Fruit fly (Drosophila melanogaster) whole organism, wandering third instar larva: ENCODE results near the gene schuy.

Source experiments
- Abd-B ChIP-seq: fragments of >200 bp; optimal IDR thresholded peaks from 2 replicates; lab custom pipeline; 2017; ENCODE audit warnings: missing biosample characterization, missing genetic modification characterization
- CrebA ChIP-seq: fragments of 200-800 bp; sonication (Bioruptor generic); optimal IDR thresholded peaks from 2 replicates; lab custom pipeline; 2016; ENCODE audit warnings: missing biosample characterization, mild to moderate bottlenecking, missing genetic modification characterization, borderline replicate concordance
- Dfd ChIP-seq: fragments of >200 bp; optimal IDR thresholded peaks from 2 replicates; lab custom pipeline; 2017; ENCODE audit warnings: missing biosample characterization, missing genetic modification characterization
- Dif ChIP-seq: fragments of 200-275, 200-300 bp; sonication (Bioruptor generic); optimal IDR thresholded peaks from 2 replicates; lab custom pipeline; 2018; ENCODE audit warnings: missing biosample characterization, missing genetic modification characterization; ENCODE audit not compliant: partially characterized antibody
- GATAd ChIP-seq: sonication (Bioruptor generic); optimal IDR thresholded peaks from 2 replicates; lab custom pipeline; 2016; ENCODE audit warnings: missing biosample characterization, missing genetic modification characterization
- Hnf4 ChIP-seq: fragments of 200-800 bp; sonication (Bioruptor generic); optimal IDR thresholded peaks from 2 replicates; lab custom pipeline; 2016; ENCODE audit warnings: missing biosample characterization, mild to moderate bottlenecking, missing genetic modification characterization
- Hr83 ChIP-seq: fragments of 200-300 bp; sonication (Bioruptor generic); optimal IDR thresholded peaks from 2 replicates; lab custom pipeline; 2016; ENCODE audit warnings: missing biosample characterization, mild to moderate bottlenecking, missing genetic modification characterization, moderate library complexity; ENCODE audit not compliant: poor library complexity, severe bottlenecking
- Jra ChIP-seq: sonication (Bioruptor generic); optimal IDR thresholded peaks from 2 replicates; lab custom pipeline; 2016; ENCODE audit warnings: missing biosample characterization, missing genetic modification characterization
- Myc ChIP-seq: fragments of >200 bp; optimal IDR thresholded peaks from 2 replicates; lab custom pipeline; 2017
- OdsH ChIP-seq: fragments of 200-800 bp; sonication (Bioruptor generic); optimal IDR thresholded peaks from 2 replicates; lab custom pipeline; 2016; ENCODE audit warnings: missing biosample characterization, mild to moderate bottlenecking, missing genetic modification characterization
- Sp1 ChIP-seq: fragments of 200-800 bp; sonication (Bioruptor generic); optimal IDR thresholded peaks from 3 replicates; lab custom pipeline; 2019; ENCODE audit warnings: missing biosample characterization, mild to moderate bottlenecking, missing genetic modification characterization, moderate library complexity
- Vsx2 ChIP-seq: fragments of 200-300, 225-300 bp; sonication (Bioruptor generic); optimal IDR thresholded peaks from 2 replicates; lab custom pipeline; 2018; ENCODE audit warnings: missing biosample characterization, missing genetic modification characterization; ENCODE audit not compliant: partially characterized antibody
- br ChIP-seq: fragments of 200-800 bp; sonication (Bioruptor generic); optimal IDR thresholded peaks from 2 replicates; lab custom pipeline; 2016; ENCODE audit warnings: missing biosample characterization, missing genetic modification characterization
- brk ChIP-seq: fragments of 200-800 bp; sonication (Bioruptor generic); optimal IDR thresholded peaks from 2 replicates; lab custom pipeline; 2016; ENCODE audit warnings: missing biosample characterization, mild to moderate bottlenecking, missing genetic modification characterization
- dl ChIP-seq, 2 experiments: fragments of 175-275, 200-275 bp in 1 of 2; fragments of 200-275 bp in 1 of 2; sonication (Bioruptor generic); optimal IDR thresholded peaks; lab custom pipeline; 2018; ENCODE audit warnings: mild to moderate bottlenecking in 2 of 2, missing biosample characterization in 2 of 2, missing genetic modification characterization in 2 of 2, moderate library complexity in 2 of 2; ENCODE audit not compliant: partially characterized antibody in 2 of 2, insufficient read depth in 1 of 2
- dsf ChIP-seq: sonication (Bioruptor generic); optimal IDR thresholded peaks from 2 replicates; lab custom pipeline; 2016; ENCODE audit warnings: missing biosample characterization, missing genetic modification characterization, borderline replicate concordance
- ey ChIP-seq: fragments of 200-800 bp; sonication (Bioruptor generic); optimal IDR thresholded peaks from 2 replicates; lab custom pipeline; 2016; ENCODE audit warnings: missing biosample characterization, missing genetic modification characterization
- foxo ChIP-seq, 2 experiments: fragments of 200-800 bp; sonication (Bioruptor generic); optimal IDR thresholded peaks; 2 replicates in 1 of 2; 3 replicates in 1 of 2; lab custom pipeline; 2016 to 2017; ENCODE audit warnings: missing biosample characterization in 2 of 2, missing genetic modification characterization in 2 of 2
- jim ChIP-seq: fragments of 175-275, 200-325 bp; sonication (Bioruptor generic); optimal IDR thresholded peaks from 2 replicates; lab custom pipeline; 2016; ENCODE audit warnings: missing biosample characterization, mild to moderate bottlenecking, missing genetic modification characterization
- sv ChIP-seq: fragments of 200-800 bp; sonication (Bioruptor generic); optimal IDR thresholded peaks from 3 replicates; lab custom pipeline; 2016; ENCODE audit warnings: missing biosample characterization, missing genetic modification characterization
- usp ChIP-seq: fragments of >200 bp; optimal IDR thresholded peaks from 2 replicates; lab custom pipeline; 2017; ENCODE audit warnings: missing biosample characterization, missing genetic modification characterization
- woc ChIP-seq: sonication (Bioruptor generic); optimal IDR thresholded peaks from 2 replicates; lab custom pipeline; 2016; ENCODE audit warnings: missing biosample characterization, mild to moderate bottlenecking, missing genetic modification characterization

schuy gene

DNA sequence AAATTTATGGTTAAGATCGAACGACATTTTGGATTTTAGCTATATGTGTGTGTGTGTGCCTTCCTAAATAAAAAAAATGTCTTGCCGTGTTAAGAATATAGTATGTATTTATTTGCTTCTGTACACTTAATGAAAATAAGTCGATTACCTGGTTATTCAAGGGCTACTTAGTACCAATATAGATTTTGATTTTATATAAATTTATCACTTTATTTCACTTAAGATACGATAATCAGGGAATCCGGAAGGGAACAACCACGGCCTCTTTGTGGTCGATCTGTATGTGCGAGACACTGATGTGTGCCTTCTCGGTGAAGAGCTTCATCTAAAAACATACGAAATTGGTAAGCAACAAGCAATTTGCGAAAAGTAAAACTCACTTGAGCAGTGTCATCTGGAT lies 41.8 kb downstream of the schuy start, which contains the start of gene CG14183:
TSS of gene CG14183 (minus strand) at position 101 of the 400 bp plus-strand sequence.
- TF ChIP-seq OdsH (GFP tag; lab: Kevin White, UChicago), result no peak
- no peak for TF ChIP-seq dsf
- TF ChIP-seq br (GFP tag; lab: Kevin White, UChicago), result no peak
- TF ChIP-seq Vsx2, result no peak
- TF ChIP-seq Sp1 (GFP tag; lab: Kevin White, UChicago), result no peak
- no peak for TF ChIP-seq brk (GFP tag; lab: Kevin White, UChicago)
- no peak for TF ChIP-seq Abd-B
- no peak for TF ChIP-seq dl (GFP tag; optimal IDR thresholded peaks at IDR 0.05; lab: Kevin White, UChicago; ENCODE audit: insufficient read depth in 1 of 2, partially characterized antibody in 2 of 2)
- TF ChIP-seq Dfd (GFP tag; lab: Kevin White, UChicago), result no peak
- no peak for TF ChIP-seq Jra (GFP tag; lab: Kevin White, UChicago)
- TF ChIP-seq woc (GFP tag; lab: Kevin White, UChicago), result no peak
- no peak for TF ChIP-seq sv (GFP tag; lab: Kevin White, UChicago)
- TF ChIP-seq Dif (GFP tag; lab: Kevin White, UChicago), result no peak
- no peak for TF ChIP-seq usp
- TF ChIP-seq GATAd (GFP tag; lab: Kevin White, UChicago), result no peak
- no peak for TF ChIP-seq jim (GFP tag; lab: Kevin White, UChicago)
- TF ChIP-seq foxo (GFP tag; optimal IDR thresholded peaks at IDR 0.05; lab: Kevin White, UChicago), result no peak
- no peak for TF ChIP-seq Hr83 (GFP tag; lab: Kevin White, UChicago)
- TF ChIP-seq Hnf4 (GFP tag; lab: Kevin White, UChicago), result no peak
- TF ChIP-seq Myc (lab: Kevin White, UChicago), result no peak

DNA sequence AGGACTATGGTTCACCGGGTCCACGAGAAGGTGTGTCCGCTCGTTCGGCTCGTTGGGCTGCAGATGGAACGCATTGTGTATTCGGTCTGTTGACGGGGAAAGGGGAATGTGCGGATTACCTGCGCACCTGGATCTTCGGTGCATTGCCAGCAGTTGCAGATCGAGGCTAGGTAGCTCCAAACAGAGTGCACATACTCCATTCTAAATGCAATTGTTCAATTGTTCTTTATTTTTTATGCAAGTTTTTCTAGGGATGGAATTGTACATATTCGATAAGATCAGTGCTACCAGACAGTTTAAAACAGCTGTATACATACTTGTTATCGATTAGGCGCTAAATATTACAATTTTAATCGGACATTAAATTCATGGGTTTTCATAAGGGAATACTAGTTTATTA lies 42.9 kb downstream of the schuy start, which contains the start of gene Lamtor1:
TSS of gene Lamtor1 (minus strand) at position 268 of the 400 bp plus-strand sequence.
- TF ChIP-seq sv (GFP tag; lab: Kevin White, UChicago), result no peak
- no peak for TF ChIP-seq usp
- TF ChIP-seq Dif (GFP tag; lab: Kevin White, UChicago), result no peak
- TF ChIP-seq Myc (lab: Kevin White, UChicago), result no peak
- no peak for TF ChIP-seq Jra (GFP tag; lab: Kevin White, UChicago)
- TF ChIP-seq CrebA (GFP tag; lab: Kevin White, UChicago), result no peak
- TF ChIP-seq Sp1 (GFP tag; lab: Kevin White, UChicago), result no peak
- TF ChIP-seq ey (GFP tag; lab: Kevin White, UChicago), result no peak

DNA sequence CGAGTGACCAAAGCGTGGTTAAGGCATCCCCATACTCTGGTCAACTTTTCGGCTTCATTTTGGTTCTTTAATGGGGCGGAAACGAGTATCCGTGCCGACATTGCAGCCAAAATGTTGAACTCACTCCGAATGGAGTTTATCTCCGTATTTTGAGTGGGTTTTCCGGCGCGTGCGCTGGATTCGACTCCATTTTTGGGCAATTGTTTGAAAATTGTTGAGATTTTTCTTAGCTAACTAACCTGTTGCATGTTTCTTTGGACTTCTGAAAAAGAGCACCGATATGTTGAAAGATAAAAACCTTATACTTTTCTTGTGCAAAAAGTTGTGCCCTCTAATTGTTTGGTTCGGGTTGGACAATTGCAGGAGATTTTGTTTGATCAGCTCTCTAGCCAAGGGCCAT lies 50.7 kb downstream of the schuy start:
- peak; percentile 6 for TF ChIP-seq Vsx2
- TF ChIP-seq Myc (lab: Kevin White, UChicago), result no peak
